Worm (Caenorhabditis elegans): ENCODE measurements around the gene nhr-227.
"Not testable (repeated sequence)": the region's sequence is repeated elsewhere in the genome, so short reads cannot be mapped to it uniquely, and the experiment has no call there.

Gene nhr-227

ce11 chrV:2326378-2326777, 41.1 kb downstream of the nhr-227 start, which contains the start of gene pud-4:
pud-4 (plus strand) TSS chrV:2326678.
- no peak for TF ChIP-seq ets-4 (tag; optimal IDR thresholded peaks at IDR 0.05)
- no peak for TF ChIP-seq madf-2 (tag; optimal IDR thresholded peaks at IDR 0.05)
- TF ChIP-seq ceh-31 (tag; optimal IDR thresholded peaks at IDR 0.05) = no peak

- TF ChIP-seq elt-2 (tag; optimal IDR thresholded peaks at IDR 0.05) (peak; percentile 93), lim-6 (tag; optimal IDR thresholded peaks at IDR 0.05) (no peak)
Observed at ce11 chrV:2327124-2327523, 41.9 kb downstream of the nhr-227 start.

- not testable (repeated sequence) for TF ChIP-seq pat-9 (tag; optimal IDR thresholded peaks at IDR 0.05); fkh-10 (GFP tag; optimal IDR thresholded peaks at IDR 0.05); hlh-6 (tag; optimal IDR thresholded peaks at IDR 0.05)
Observed at ce11 chrV:2330129-2330528, 44.9 kb downstream of the nhr-227 start, which contains the start of gene pud-1.1. pud-1.1 (plus strand) TSS chrV:2330429.

DNA sequence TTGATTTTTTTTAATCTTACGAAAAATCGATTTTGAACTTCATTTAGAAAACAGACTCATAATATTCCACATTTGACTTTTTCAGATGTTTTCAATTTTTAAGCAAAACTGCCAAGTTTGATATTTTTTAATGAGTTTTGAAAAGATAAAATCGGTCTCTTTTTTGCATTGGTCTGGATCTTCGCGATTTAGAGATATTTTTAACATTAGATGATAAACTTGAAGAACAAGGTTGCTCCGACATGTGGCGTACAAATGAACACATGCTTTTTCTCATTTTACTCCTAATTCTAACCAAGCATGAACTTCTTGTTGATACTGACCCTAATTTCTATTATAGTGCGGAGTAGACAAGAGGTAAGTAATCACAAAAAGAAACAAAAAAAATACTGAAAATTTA, 46.4 kb downstream of the nhr-227 start, which contains the start of gene irld-32:
irld-32 (plus strand) TSS at position 301 of the 400 bp plus-strand sequence.
- not testable (repeated sequence) for TF ChIP-seq pha-2, che-1, nhr-11 (tag; optimal IDR thresholded peaks at IDR 0.05)

- no peak for TF ChIP-seq hlh-8 (tag; optimal IDR thresholded peaks at IDR 0.05)
Observed at ce11 chrV:2336151-2336550, 50.9 kb downstream of the nhr-227 start, which contains the start of gene irld-28. irld-28 (minus strand) TSS chrV:2336251.
